Fruit fly (Drosophila melanogaster) whole organism, embryonic: ENCODE data around the gene CG31313.

Experiments
- Atf6 ChIP-seq: fragments of 200-800 bp; sonication (Bioruptor generic); IDR thresholded peaks from 2 replicates; pipeline ENCODE4 v1.3.6; 2022; ENCODE audit warnings: missing biosample characterization, missing genetic modification characterization
- CG10209 ChIP-seq: fragments of 200-800 bp; sonication (Bioruptor generic); optimal IDR thresholded peaks from 3 replicates; lab custom pipeline; 2017; ENCODE audit warnings: missing biosample characterization, mild to moderate bottlenecking, missing genetic modification characterization, missing genetic modification reagents
- CG1024 ChIP-seq: fragments of 200-800 bp; sonication (Bioruptor generic); IDR thresholded peaks from 2 replicates; pipeline ENCODE4 v1.3.6; 2022; ENCODE audit warnings: missing biosample characterization, missing genetic modification characterization
- CG10321 ChIP-seq: fragments of 200-800 bp; sonication (Bioruptor generic); IDR thresholded peaks from 2 replicates; pipeline ENCODE4 v1.3.6; 2022; ENCODE audit warnings: missing biosample characterization, missing genetic modification characterization
- CG10959 ChIP-seq: fragments of 200-800 bp; sonication (Bioruptor generic); IDR thresholded peaks from 2 replicates; pipeline ENCODE4 v1.3.6; 2022; ENCODE audit warnings: missing biosample characterization, missing genetic modification characterization
- CG12071 ChIP-seq: fragments of 200-800 bp; sonication (Bioruptor generic); optimal IDR thresholded peaks from 3 replicates; lab custom pipeline; 2018; ENCODE audit warnings: missing biosample characterization, mild to moderate bottlenecking, missing genetic modification characterization
- CG12391 ChIP-seq: fragments of 200-800 bp; sonication (Bioruptor generic); optimal IDR thresholded peaks from 3 replicates; lab custom pipeline; 2018; ENCODE audit warnings: missing biosample characterization, mild to moderate bottlenecking, missing genetic modification characterization, moderate library complexity
- CG1529 ChIP-seq: fragments of 200-800 bp; sonication (Bioruptor generic); optimal IDR thresholded peaks from 3 replicates; lab custom pipeline; 2018; ENCODE audit warnings: missing biosample characterization, missing genetic modification characterization
- CG15696 ChIP-seq: fragments of 200-800 bp; sonication (Bioruptor generic); optimal IDR thresholded peaks from 2 replicates; lab custom pipeline; 2019; ENCODE audit warnings: missing biosample characterization, mild to moderate bottlenecking, missing genetic modification characterization, moderate library complexity
- CG17568 ChIP-seq: fragments of 200-800 bp; sonication (Bioruptor generic); optimal IDR thresholded peaks from 2 replicates; lab custom pipeline; 2018; ENCODE audit warnings: missing biosample characterization, mild to moderate bottlenecking, missing genetic modification characterization, moderate library complexity
- CG17612 ChIP-seq: fragments of 200-800 bp; sonication (Bioruptor generic); IDR thresholded peaks from 2 replicates; pipeline ENCODE4 v1.3.6; 2022; ENCODE audit warnings: missing biosample characterization, missing genetic modification characterization
- CG1792 ChIP-seq: fragments of 200-800 bp; sonication (Bioruptor generic); optimal IDR thresholded peaks from 2 replicates; lab custom pipeline; 2016; ENCODE audit warnings: missing biosample characterization, missing genetic modification characterization
- CG1832 ChIP-seq: fragments of 200-800 bp; sonication (Bioruptor generic); optimal IDR thresholded peaks from 2 replicates; lab custom pipeline; 2017; ENCODE audit warnings: missing biosample characterization, mild to moderate bottlenecking, missing genetic modification characterization, inconsistent platforms
- CG18764 ChIP-seq: fragments of 200-800 bp; sonication (Bioruptor generic); optimal IDR thresholded peaks from 3 replicates; lab custom pipeline; 2016; ENCODE audit warnings: missing biosample characterization, missing genetic modification characterization
- CG2199 ChIP-seq: fragments of 200-800 bp; sonication (Bioruptor generic); IDR thresholded peaks from 3 replicates; pipeline ENCODE4 v1.3.6; 2022; ENCODE audit warnings: missing biosample characterization, missing genetic modification characterization
- CG2678 ChIP-seq: fragments of 200-800 bp; sonication (Bioruptor generic); optimal IDR thresholded peaks from 3 replicates; lab custom pipeline; 2019; ENCODE audit warnings: missing biosample characterization, mild to moderate bottlenecking, missing genetic modification characterization, moderate library complexity
- CG32532 ChIP-seq: fragments of 200-800 bp; sonication (Bioruptor generic); IDR thresholded peaks from 2 replicates; pipeline ENCODE4 v1.3.6; 2022; ENCODE audit warnings: missing biosample characterization, missing genetic modification characterization
- CG32767 ChIP-seq: fragments of 200-800 bp; sonication (Bioruptor generic); IDR thresholded peaks from 2 replicates; pipeline ENCODE4 v1.3.6; 2022; ENCODE audit warnings: missing biosample characterization, missing genetic modification characterization
- CG3995 ChIP-seq: fragments of 200-800 bp; sonication (Bioruptor generic); optimal IDR thresholded peaks from 3 replicates; lab custom pipeline; 2016; ENCODE audit warnings: missing biosample characterization, missing genetic modification characterization
- CG6765 ChIP-seq: fragments of 200-800 bp; sonication (Bioruptor generic); optimal IDR thresholded peaks from 3 replicates; lab custom pipeline; 2017; ENCODE audit warnings: missing biosample characterization, mild to moderate bottlenecking, missing genetic modification characterization
- CG6791 ChIP-seq: fragments of 200-800 bp; sonication (Bioruptor generic); IDR thresholded peaks from 3 replicates; pipeline ENCODE4 v1.3.6; 2022; ENCODE audit warnings: missing biosample characterization, missing genetic modification characterization; ENCODE audit not compliant: partially characterized antibody
- CG6854 ChIP-seq: fragments of 200-800 bp; sonication (Bioruptor generic); optimal IDR thresholded peaks from 3 replicates; lab custom pipeline; 2017; ENCODE audit warnings: missing biosample characterization, mild to moderate bottlenecking, missing genetic modification characterization
- CG7928 ChIP-seq: fragments of 200-800 bp; sonication (Bioruptor generic); optimal IDR thresholded peaks from 2 replicates; lab custom pipeline; 2017; ENCODE audit warnings: missing biosample characterization, mild to moderate bottlenecking, missing genetic modification characterization
- CG7963 ChIP-seq: fragments of 200-800 bp; sonication (Bioruptor generic); IDR thresholded peaks from 3 replicates; pipeline ENCODE4 v1.3.6; 2022; ENCODE audit warnings: missing biosample characterization, missing genetic modification characterization; ENCODE audit not compliant: partially characterized antibody
- Camta ChIP-seq: fragments of 200-800 bp; sonication (Bioruptor generic); optimal IDR thresholded peaks from 2 replicates; lab custom pipeline; 2016; ENCODE audit warnings: missing biosample characterization, missing genetic modification characterization
- Dref ChIP-seq: fragments of 200-800 bp; sonication (Bioruptor generic); IDR thresholded peaks from 2 replicates; pipeline ENCODE4 v1.3.6; 2022; ENCODE audit warnings: missing biosample characterization, missing genetic modification characterization
- Ets65A ChIP-seq: fragments of 200-800 bp; sonication (Bioruptor generic); peaks from one replicate; lab custom pipeline; 2016; ENCODE audit warnings: missing biosample characterization, missing genetic modification characterization
- HLHmδ ChIP-seq: fragments of 200-800 bp; sonication (Bioruptor generic); optimal IDR thresholded peaks from 2 replicates; lab custom pipeline; 2018; ENCODE audit warnings: missing biosample characterization, mild to moderate bottlenecking, missing genetic modification characterization, moderate library complexity
- Hand ChIP-seq: fragments of 200-800 bp; sonication (Bioruptor generic); optimal IDR thresholded peaks from 2 replicates; lab custom pipeline; 2017; ENCODE audit warnings: mild to moderate bottlenecking, missing biosample characterization, missing genetic modification reagents, missing genetic modification characterization
- Lim3 ChIP-seq: fragments of 200-800 bp; sonication (Bioruptor generic); IDR thresholded peaks from 2 replicates; pipeline ENCODE4 v1.3.6; 2022; ENCODE audit warnings: missing biosample characterization, missing genetic modification characterization
- Nf-YC ChIP-seq: fragments of 200-800 bp; optimal IDR thresholded peaks from 3 replicates; lab custom pipeline; 2019; ENCODE audit warnings: missing biosample characterization, mild to moderate bottlenecking, missing genetic modification characterization, moderate library complexity
- al ChIP-seq: fragments of 200-800 bp; sonication (Bioruptor generic); IDR thresholded peaks from 2 replicates; pipeline ENCODE4 v1.3.6; 2022; ENCODE audit warnings: missing biosample characterization, missing genetic modification characterization
- ash1 ChIP-seq: fragments of 200-800 bp; sonication (Bioruptor generic); optimal IDR thresholded peaks from 2 replicates; lab custom pipeline; 2018; ENCODE audit warnings: missing biosample characterization, mild to moderate bottlenecking, missing genetic modification characterization
- bcd ChIP-seq: fragments of 200-800 bp; sonication (Bioruptor generic); optimal IDR thresholded peaks from 2 replicates; lab custom pipeline; 2017; ENCODE audit warnings: missing biosample characterization, mild to moderate bottlenecking, missing genetic modification characterization
- cas ChIP-seq: fragments of 200-800 bp; sonication (Bioruptor generic); IDR thresholded peaks from 2 replicates; pipeline ENCODE4 v1.3.6; 2022; ENCODE audit warnings: missing biosample characterization, missing genetic modification characterization
- chm ChIP-seq: fragments of 200-800 bp; sonication (Bioruptor generic); IDR thresholded peaks from 2 replicates; pipeline ENCODE4 v1.3.6; 2022; ENCODE audit warnings: missing biosample characterization, missing genetic modification characterization
- ems ChIP-seq: fragments of 200-800 bp; sonication (Bioruptor generic); optimal IDR thresholded peaks from 3 replicates; lab custom pipeline; 2016; ENCODE audit warnings: missing biosample characterization, missing genetic modification characterization
- ewg ChIP-seq: fragments of 200-800 bp; sonication (Bioruptor generic); optimal IDR thresholded peaks from 3 replicates; lab custom pipeline; 2017; ENCODE audit warnings: mild to moderate bottlenecking, missing biosample characterization, missing genetic modification reagents, missing genetic modification characterization
- gce ChIP-seq: fragments of 200-800 bp; sonication (Bioruptor generic); IDR thresholded peaks from 3 replicates; pipeline ENCODE4 v1.3.6; 2022; ENCODE audit warnings: missing biosample characterization, missing genetic modification characterization
- gcm2 ChIP-seq: fragments of 200-800 bp; sonication (Bioruptor generic); optimal IDR thresholded peaks from 2 replicates; lab custom pipeline; 2016; ENCODE audit warnings: missing biosample characterization, missing genetic modification characterization
- her ChIP-seq: fragments of 200-800 bp; sonication (Bioruptor generic); optimal IDR thresholded peaks from 2 replicates; lab custom pipeline; 2016; ENCODE audit warnings: missing biosample characterization, missing genetic modification characterization
- inv ChIP-seq: fragments of 200-800 bp; sonication (Bioruptor generic); IDR thresholded peaks from 2 replicates; pipeline ENCODE4 v1.3.6; 2022; ENCODE audit warnings: missing biosample characterization, missing genetic modification characterization; ENCODE audit not compliant: partially characterized antibody
- lov ChIP-seq, 2 experiments: fragments of 200-800 bp in 1 of 2; fragments of >200 bp in 1 of 2; sonication (Bioruptor generic) in 1 of 2; IDR thresholded peaks in 1 of 2; optimal IDR thresholded peaks in 1 of 2; 2 replicates in 1 of 2; 3 replicates in 1 of 2; pipeline versions ENCODE4 v1.3.6 to Lab custom; 2017 to 2022; ENCODE audit warnings: missing biosample characterization in 1 of 2, missing genetic modification characterization in 1 of 2
- schlank ChIP-seq: fragments of 200-800 bp; sonication (Bioruptor generic); optimal IDR thresholded peaks from 2 replicates; lab custom pipeline; 2018; ENCODE audit warnings: missing biosample characterization, mild to moderate bottlenecking, missing genetic modification characterization
- sima ChIP-seq: fragments of 200-800 bp; sonication (Bioruptor generic); optimal IDR thresholded peaks from 2 replicates; lab custom pipeline; 2016; ENCODE audit warnings: missing biosample characterization, missing genetic modification characterization
- so ChIP-seq: fragments of 200-800 bp; sonication (Bioruptor generic); IDR thresholded peaks from 3 replicates; pipeline ENCODE4 v1.3.6; 2022; ENCODE audit warnings: missing biosample characterization, missing genetic modification characterization
- tio ChIP-seq: fragments of 200-800 bp; sonication (Bioruptor generic); optimal IDR thresholded peaks from 2 replicates; lab custom pipeline; 2017; ENCODE audit warnings: missing biosample characterization, missing genetic modification characterization, inconsistent platforms
- wdn ChIP-seq: fragments of 200-800 bp; sonication (Bioruptor generic); IDR thresholded peaks from 2 replicates; pipeline ENCODE4 v1.3.6; 2022; ENCODE audit warnings: missing biosample characterization, missing genetic modification characterization
- wor ChIP-seq: fragments of 200-800 bp; sonication (Bioruptor generic); IDR thresholded peaks from 2 replicates; pipeline ENCODE4 v1.3.6; 2022; ENCODE audit warnings: missing biosample characterization, missing genetic modification characterization

Gene CG31313

DNA sequence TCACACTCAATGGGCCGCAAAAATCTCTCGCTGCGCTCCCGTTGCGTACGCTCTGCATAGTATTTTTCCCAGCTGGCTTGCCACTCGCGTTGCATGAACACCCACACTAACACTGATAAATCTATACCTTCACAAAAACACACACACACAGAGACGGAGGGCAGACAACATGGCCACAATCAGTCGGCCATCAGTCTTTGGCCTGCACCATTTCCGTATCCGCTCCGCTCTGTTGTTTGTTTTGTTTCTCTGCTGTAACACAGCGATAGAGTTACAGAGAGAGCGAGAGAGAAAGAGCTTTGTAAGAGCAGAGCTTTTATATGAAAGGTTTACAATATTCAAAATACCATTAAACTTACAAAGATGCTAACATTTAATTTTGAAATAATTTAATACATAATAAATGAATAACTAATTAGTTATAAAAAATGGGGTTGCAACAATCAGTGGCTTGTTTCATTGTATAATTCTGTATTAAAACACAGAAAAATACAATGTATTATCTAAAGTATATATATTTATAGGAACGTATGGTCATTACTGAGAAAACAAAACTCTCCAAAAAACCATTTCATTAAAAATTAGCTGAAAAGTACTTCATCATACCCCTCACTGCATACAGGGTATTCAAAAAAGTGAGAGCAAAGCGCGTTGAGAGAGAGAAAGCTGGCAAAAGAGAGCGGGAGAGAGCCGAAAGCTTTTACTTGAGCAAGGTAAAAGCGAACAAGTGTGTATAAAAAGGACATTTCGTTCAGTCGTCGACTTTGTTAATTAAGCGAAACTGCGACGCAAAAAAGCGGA, 41.9 kb upstream of the CG31313 start, which contains the start of gene CG14853 (continued):
- TF ChIP-seq lov (optimal IDR thresholded peaks at IDR 0.05; lab: Kevin White, UChicago) (no peak), lov (GFP tag; IDR thresholded peaks at IDR 0.05; lab: Robert Waterston, UW) (peak; percentile 77; the same call in 1 of the 3 replicates), CG32767 (peak; percentile 81), CG17612 (no peak; the same call in 1 of the 2 replicates), CG17568 (GFP tag; lab: Kevin White, UChicago) (peak; percentile 63), CG1024 (GFP tag; lab: Robert Waterston, UW) (no peak), ems (peak; percentile 29), so (GFP tag; lab: Robert Waterston, UW) (peak; percentile 68; the same call in 2 of the 3 replicates), sima (GFP tag; lab: Kevin White, UChicago) (no peak), bcd (GFP tag; lab: Kevin White, UChicago) (peak; percentile 58), ash1 (GFP tag; lab: Kevin White, UChicago) (no peak), Dref (GFP tag; lab: Robert Waterston, UW) (no peak), CG7963 (no peak), CG6791 (GFP tag; lab: Robert Waterston, UW) (no peak), CG6854 (peak; percentile 61), wdn (GFP tag; lab: Robert Waterston, UW) (0 out of 2 replicates have a peak, but pooled peaks have one; percentile 5), HLHmδ (peak; percentile 81), CG18764 (GFP tag; lab: Kevin White, UChicago) (peak; percentile 2), CG12391 (tag; lab: Kevin White, UChicago) (peak; percentile 92), chm (GFP tag; lab: Robert Waterston, UW) (peak; percentile 78), tio (peak; percentile 79), CG6765 (GFP tag; lab: Kevin White, UChicago) (peak; percentile 79), Ets65A (GFP tag; lab: Kevin White, UChicago) (peak; percentile 79), inv (GFP tag; lab: Robert Waterston, UW) (no peak), her (no peak), wor (GFP tag; lab: Robert Waterston, UW) (peak; percentile 81), al (GFP tag; lab: Robert Waterston, UW) (peak; percentile 42), CG10959 (GFP tag; lab: Robert Waterston, UW) (no peak), CG7928 (GFP tag; lab: Kevin White, UChicago) (no peak), CG10321 (GFP tag; lab: Robert Waterston, UW) (no peak), schlank (tag; lab: Kevin White, UChicago) (peak; percentile 47), CG12071 (peak; percentile 88), Lim3 (GFP tag; lab: Robert Waterston, UW) (no peak), CG32532 (GFP tag; lab: Robert Waterston, UW) (peak; percentile 76), CG1792 (GFP tag; lab: Kevin White, UChicago) (no peak), gcm2 (GFP tag; lab: Kevin White, UChicago) (no peak), CG2678 (tag; lab: Kevin White, UChicago) (peak; percentile 88), cas (0 out of 2 replicates have a peak, but pooled peaks have one; percentile 21), CG15696 (tag; lab: Kevin White, UChicago) (no peak), ewg (GFP tag; lab: Kevin White, UChicago) (peak; percentile 87), Nf-YC (tag; lab: Kevin White, UChicago) (peak; percentile 72), CG10209 (GFP tag; lab: Kevin White, UChicago) (peak; percentile 85), Hand (GFP tag; lab: Kevin White, UChicago) (peak; percentile 72), CG3995 (GFP tag; lab: Kevin White, UChicago) (no peak), CG1529 (peak; percentile 69), Atf6 (GFP tag; lab: Robert Waterston, UW) (peak; percentile 88), Camta (no peak), gce (GFP tag; lab: Robert Waterston, UW) (peak; percentile 77; the same call in 2 of the 3 replicates), CG1832 (GFP tag; lab: Kevin White, UChicago) (no peak), CG2199 (GFP tag; lab: Robert Waterston, UW) (no peak)
